Worm (Caenorhabditis elegans): ENCODE measurements around the gene F56C3.4.
A peak's percentile ranks its signal among the peaks of the same experiment; 100 is the strongest.

The F56C3.4 gene

ce11 chrX:1344818-1345217, 15.7 kb downstream of the F56C3.4 start (continued):
- TF ChIP-seq T07F8.4 (tag; optimal IDR thresholded peaks at IDR 0.05) (peak; percentile 84), ZK185.1 (tag; optimal IDR thresholded peaks at IDR 0.05; ENCODE audit: poor library complexity, severe bottlenecking) (peak; percentile 98), F55B11.4 (tag; optimal IDR thresholded peaks at IDR 0.05; ENCODE audit: borderline replicate concordance, insufficient read depth) (no peak), lsl-1 (GFP tag; optimal IDR thresholded peaks at IDR 0.05) (no peak), snpc-3.4 (tag; optimal IDR thresholded peaks at IDR 0.05) (peak; percentile 44), F10E7.11 (tag; optimal IDR thresholded peaks at IDR 0.05) (peak; percentile 87), lin-35 (GFP tag; optimal IDR thresholded peaks at IDR 0.05) (peak in 2 of 3 experiments; percentile 74 to 97), ceh-58 (GFP tag; IDR thresholded peaks at IDR 0.05) (no peak), F49E8.2 (tag; optimal IDR thresholded peaks at IDR 0.05; ENCODE audit: insufficient read depth) (no peak), lin-26 (GFP tag; IDR thresholded peaks at IDR 0.05) (no peak; the same call in 1 of the 2 replicates), nfyb-1 (GFP tag; IDR thresholded peaks at IDR 0.05) (peak; percentile 96), unc-130 (GFP tag; optimal IDR thresholded peaks at IDR 0.05) (no peak), snpc-4 (GFP tag; optimal IDR thresholded peaks at IDR 0.05) (peak; percentile 67), snpc-4 (tag; optimal IDR thresholded peaks at IDR 0.05) (peak; percentile 55 to 88 (median 80)), nfya-2 (GFP tag; IDR thresholded peaks at IDR 0.05) (no peak), Y67H2A.10 (GFP tag; conservative IDR thresholded peaks at IDR 0.05) (no peak), hmg-1.2 (GFP tag; IDR thresholded peaks at IDR 0.05) (peak; percentile 81), Y79H2A.3 (GFP tag; conservative IDR thresholded peaks at IDR 0.05) (no peak), bed-1 (GFP tag; IDR thresholded peaks at IDR 0.05) (0 out of 2 replicates have a peak, but pooled peaks have one; percentile 81), zim-3 (tag; optimal IDR thresholded peaks at IDR 0.05) (no peak), Y53G8AR.9 (GFP tag; conservative IDR thresholded peaks at IDR 0.05) (peak; percentile 93), rpc-1 (optimal IDR thresholded peaks at IDR 0.05) (no peak), rpc-1 (tag; optimal IDR thresholded peaks at IDR 0.05) (no peak), madf-3 (GFP tag; IDR thresholded peaks at IDR 0.05) (no peak), attf-5 (GFP tag; optimal IDR thresholded peaks at IDR 0.05) (no peak), pbrm-1 (GFP tag; IDR thresholded peaks at IDR 0.05) (peak; percentile 86), chd-7 (tag; optimal IDR thresholded peaks at IDR 0.05) (no peak), tlf-1 (GFP tag; optimal IDR thresholded peaks at IDR 0.05) (peak; percentile 97), Y53F4B.3 (GFP tag; IDR thresholded peaks at IDR 0.05) (no peak), mel-28 (tag; optimal IDR thresholded peaks at IDR 0.05; ENCODE audit: borderline replicate concordance) (peak; percentile 68), tbp1 (GFP tag; optimal IDR thresholded peaks at IDR 0.05) (peak; percentile 77), ekl-4 (GFP tag; IDR thresholded peaks at IDR 0.05) (peak; percentile 82), F22D6.2 (tag; optimal IDR thresholded peaks at IDR 0.05) (peak; percentile 91), hlh-26 (GFP tag; conservative IDR thresholded peaks at IDR 0.05) (no peak), ztf-18 (tag; optimal IDR thresholded peaks at IDR 0.05) (peak; percentile 28), lag-1 (GFP tag; IDR thresholded peaks at IDR 0.05) (0 out of 2 replicates have a peak, but pooled peaks have one; percentile 29), hmg-20 (GFP tag; IDR thresholded peaks at IDR 0.05) (peak; percentile 94), him-1 (tag; optimal IDR thresholded peaks at IDR 0.05) (no peak), ccch-3 (GFP tag; optimal IDR thresholded peaks at IDR 0.05) (peak; percentile 58), ztf-3 (GFP tag; optimal IDR thresholded peaks at IDR 0.05) (peak; percentile 87), Y56A3A.18 (GFP tag; IDR thresholded peaks at IDR 0.05) (peak; percentile 99), hrde-1 (tag; optimal IDR thresholded peaks at IDR 0.05; ENCODE audit: borderline replicate concordance) (peak; percentile 53), ceh-40 (GFP tag; IDR thresholded peaks at IDR 0.05) (no peak), ceh-79 (tag; optimal IDR thresholded peaks at IDR 0.05) (peak; percentile 71), lir-1 (GFP tag; conservative IDR thresholded peaks at IDR 0.05) (peak; percentile 87), madf-10 (tag; optimal IDR thresholded peaks at IDR 0.05) (peak; percentile 94), akir-1 (GFP tag; optimal IDR thresholded peaks at IDR 0.05) (peak; percentile 86), K11D2.4 (GFP tag; IDR thresholded peaks at IDR 0.05) (peak; percentile 98)

Data from whole organism, young adult.